Worm (Caenorhabditis elegans): ENCODE measurements around the gene sra-28.

sra-28 gene

DNA sequence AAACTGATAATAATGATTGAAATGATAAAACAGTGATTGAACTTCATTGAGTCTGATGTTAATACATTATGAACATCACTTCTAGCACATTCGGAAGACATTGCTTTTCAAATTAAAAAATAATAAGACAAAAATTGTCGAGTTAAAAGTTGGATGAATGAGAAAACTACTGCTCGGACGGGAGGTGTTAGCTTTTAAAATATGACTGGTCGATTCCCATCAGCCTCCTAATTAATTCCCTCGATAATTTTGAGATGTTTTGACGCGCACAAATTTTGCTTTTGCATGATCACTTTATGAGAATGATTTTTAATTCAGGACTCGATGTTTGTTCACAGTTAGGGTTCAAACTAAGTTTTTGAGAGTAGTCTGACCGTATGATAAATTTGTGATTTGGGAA lies at the start of gene sra-28:
sra-28 (minus strand) TSS at position 101 of the 400 bp plus-strand sequence.
- TF ChIP-seq lin-13 (tag; optimal IDR thresholded peaks at IDR 0.05) (no peak), elt-3 (tag; optimal IDR thresholded peaks at IDR 0.05) (no peak), nhr-12 (tag; optimal IDR thresholded peaks at IDR 0.05) (no peak), mep-1 (tag; optimal IDR thresholded peaks at IDR 0.05) (no peak), bed-3 (GFP tag; optimal IDR thresholded peaks at IDR 0.05) (no peak), nhr-2 (tag; optimal IDR thresholded peaks at IDR 0.05) (no peak), lsy-2 (tag; optimal IDR thresholded peaks at IDR 0.05) (no peak), ham-2 (GFP tag; optimal IDR thresholded peaks at IDR 0.05) (no peak), ces-1 (GFP tag; optimal IDR thresholded peaks at IDR 0.05) (no peak), ceh-83 (GFP tag; optimal IDR thresholded peaks at IDR 0.05) (no peak), unc-120 (tag; optimal IDR thresholded peaks at IDR 0.05; ENCODE audit: poor library complexity, severe bottlenecking) (no peak), nhr-28 (tag; optimal IDR thresholded peaks at IDR 0.05) (no peak), nhr-237 (tag; optimal IDR thresholded peaks at IDR 0.05) (no peak), ztf-11 (tag; optimal IDR thresholded peaks at IDR 0.05) (no peak), unc-62 (GFP tag; optimal IDR thresholded peaks at IDR 0.05) (no peak), lin-32 (GFP tag; optimal IDR thresholded peaks at IDR 0.05) (no peak), unc-39 (tag; optimal IDR thresholded peaks at IDR 0.05) (no peak), sem-2 (GFP tag; optimal IDR thresholded peaks at IDR 0.05) (no peak), sptf-1 (tag; optimal IDR thresholded peaks at IDR 0.05) (no peak), nhr-76 (tag; optimal IDR thresholded peaks at IDR 0.05) (no peak)

DNA sequence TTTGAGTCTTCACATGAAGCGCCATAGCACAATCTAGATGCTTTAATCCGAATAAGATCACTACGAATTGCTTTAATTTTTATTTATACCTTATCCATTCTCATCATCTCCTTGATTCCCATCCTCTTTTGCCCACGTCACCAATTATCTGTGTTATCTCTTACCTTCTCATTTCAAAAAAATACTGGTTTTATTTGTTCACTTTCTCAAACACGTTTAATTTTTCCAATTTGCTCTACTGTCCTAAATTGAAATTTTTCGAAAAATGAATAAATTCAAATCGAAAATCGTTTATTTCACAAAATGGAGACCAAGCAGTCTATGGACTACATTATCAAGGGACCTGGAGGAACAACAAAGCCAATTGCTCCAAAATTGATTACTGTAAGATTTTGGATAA lies 48.3 kb upstream of the sra-28 start, which contains the start of gene F54H5.3:
F54H5.3 (plus strand) TSS at position 301 of the 400 bp plus-strand sequence.
- no peak for TF ChIP-seq mls-2 (tag; optimal IDR thresholded peaks at IDR 0.05)
- TF ChIP-seq blmp-1 (tag; optimal IDR thresholded peaks at IDR 0.05), result no peak
- TF ChIP-seq flh-1 (GFP tag; optimal IDR thresholded peaks at IDR 0.05), result no peak
- no peak for TF ChIP-seq nhr-2 (tag; optimal IDR thresholded peaks at IDR 0.05)

DNA sequence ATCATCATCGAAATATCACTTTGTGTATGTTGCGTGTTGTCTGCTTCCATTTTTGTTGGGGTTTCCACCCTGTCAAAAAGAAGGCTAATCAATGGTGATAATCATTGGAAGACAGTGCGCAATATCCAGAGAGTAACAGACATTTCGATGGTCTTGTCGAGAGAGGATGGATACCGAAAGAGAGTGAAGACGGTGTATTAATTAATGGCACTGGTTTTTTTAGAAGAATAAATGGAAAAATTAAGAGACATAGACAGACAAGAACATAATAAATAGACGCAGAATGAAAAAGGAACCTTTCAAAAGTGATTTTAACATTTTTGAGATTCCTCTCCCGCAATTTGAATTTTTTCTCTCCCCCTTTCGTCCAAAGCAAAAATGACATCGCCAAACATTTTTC lies 45.4 kb upstream of the sra-28 start:
- TF ChIP-seq sem-2 (GFP tag; optimal IDR thresholded peaks at IDR 0.05) (no peak), mls-2 (tag; optimal IDR thresholded peaks at IDR 0.05) (no peak), unc-62 (GFP tag; optimal IDR thresholded peaks at IDR 0.05) (no peak), unc-39 (tag; optimal IDR thresholded peaks at IDR 0.05) (no peak), elt-1 (tag; optimal IDR thresholded peaks at IDR 0.05; ENCODE audit: borderline replicate concordance, insufficient read depth) (no peak), flh-1 (GFP tag; optimal IDR thresholded peaks at IDR 0.05) (no peak), M03D4.4 (tag; optimal IDR thresholded peaks at IDR 0.05) (no peak), mep-1 (tag; optimal IDR thresholded peaks at IDR 0.05) (no peak), elt-3 (tag; optimal IDR thresholded peaks at IDR 0.05) (no peak), hlh-1 (tag; optimal IDR thresholded peaks at IDR 0.05) (no peak), tbx-8 (GFP tag; optimal IDR thresholded peaks at IDR 0.05) (no peak), snpc-4 (tag; optimal IDR thresholded peaks at IDR 0.05) (no peak), ceh-43 (GFP tag; optimal IDR thresholded peaks at IDR 0.05) (no peak), pha-4 (tag; optimal IDR thresholded peaks at IDR 0.05) (no peak), cnd-1 (tag; optimal IDR thresholded peaks at IDR 0.05) (no peak), nhr-76 (tag; optimal IDR thresholded peaks at IDR 0.05) (no peak), ceh-39 (tag; optimal IDR thresholded peaks at IDR 0.05) (no peak), lin-32 (GFP tag; optimal IDR thresholded peaks at IDR 0.05) (no peak), nhr-12 (tag; optimal IDR thresholded peaks at IDR 0.05) (no peak)

DNA sequence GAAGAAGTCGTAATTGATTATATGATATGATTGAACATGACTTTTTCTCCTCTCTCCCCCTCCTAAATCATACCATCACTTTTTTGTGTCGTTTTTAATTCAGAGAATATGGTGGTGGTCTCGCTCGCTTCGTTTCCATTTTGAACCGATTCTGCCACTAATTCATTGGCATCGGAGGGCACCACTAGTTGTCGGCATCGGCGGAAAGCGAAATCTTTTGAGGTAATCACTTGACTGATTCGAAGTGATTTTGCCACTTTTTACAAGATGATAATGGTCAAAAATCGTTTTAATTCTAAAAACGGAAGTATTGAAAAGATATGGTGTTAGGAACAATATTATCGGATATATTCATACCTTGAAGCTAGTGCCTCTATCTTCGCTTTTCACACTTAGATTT lies 43.2 kb upstream of the sra-28 start, which contains the start of gene klf-3:
klf-3 (plus strand) TSS at position 109 of the 400 bp plus-strand sequence.
- TF ChIP-seq tbx-8 (GFP tag; optimal IDR thresholded peaks at IDR 0.05), result no peak
- no peak for TF ChIP-seq lsy-2 (tag; optimal IDR thresholded peaks at IDR 0.05)
- no peak for TF ChIP-seq unc-62 (GFP tag; optimal IDR thresholded peaks at IDR 0.05)
- TF ChIP-seq nhr-12 (tag; optimal IDR thresholded peaks at IDR 0.05), result no peak
- no peak for TF ChIP-seq ztf-11 (tag; optimal IDR thresholded peaks at IDR 0.05)
- no peak for TF ChIP-seq drap-1 (GFP tag; optimal IDR thresholded peaks at IDR 0.05)
- no peak for TF ChIP-seq cnd-1 (tag; optimal IDR thresholded peaks at IDR 0.05)
- no peak for TF ChIP-seq unc-120 (tag; optimal IDR thresholded peaks at IDR 0.05; ENCODE audit: poor library complexity, severe bottlenecking)
- TF ChIP-seq ceh-43 (GFP tag; optimal IDR thresholded peaks at IDR 0.05), result no peak
- TF ChIP-seq flh-1 (GFP tag; optimal IDR thresholded peaks at IDR 0.05), result no peak
- no peak for TF ChIP-seq elt-3 (tag; optimal IDR thresholded peaks at IDR 0.05)
- TF ChIP-seq sem-2 (GFP tag; optimal IDR thresholded peaks at IDR 0.05), result no peak
